Fruit fly (Drosophila melanogaster) whole organism, embryonic: Measurements from ENCODE around the gene stet.

Source experiments
- Ada2b ChIP-seq: fragments of 200-800 bp; sonication (Bioruptor generic); IDR thresholded peaks from 2 replicates; pipeline ENCODE4 v1.3.6; 2022; ENCODE audit warnings: missing biosample characterization, missing genetic modification characterization
- CG11247 ChIP-seq: fragments of 200-800 bp; sonication (Bioruptor generic); IDR thresholded peaks from 2 replicates; pipeline ENCODE4 v1.3.6; 2022; ENCODE audit warnings: missing biosample characterization, missing genetic modification characterization
- CG11398 ChIP-seq: fragments of 200-800 bp; sonication (Bioruptor generic); optimal IDR thresholded peaks from 2 replicates; lab custom pipeline; 2016; ENCODE audit warnings: missing biosample characterization, missing genetic modification characterization
- CG11696 ChIP-seq: fragments of 200-800 bp; sonication (Bioruptor generic); IDR thresholded peaks from 2 replicates; pipeline ENCODE4 v1.3.6; 2022; ENCODE audit warnings: missing biosample characterization, missing genetic modification characterization
- CG15269 ChIP-seq: fragments of 200-800 bp; sonication (Bioruptor generic); optimal IDR thresholded peaks from 2 replicates; lab custom pipeline; 2018; ENCODE audit warnings: missing biosample characterization, mild to moderate bottlenecking, missing genetic modification characterization, moderate library complexity
- CG15479 ChIP-seq: fragments of 200-800 bp; sonication (Bioruptor generic); optimal IDR thresholded peaks from 3 replicates; lab custom pipeline; 2019; ENCODE audit warnings: missing biosample characterization, mild to moderate bottlenecking, missing genetic modification characterization, moderate library complexity
- CG2199 ChIP-seq: fragments of 200-800 bp; sonication (Bioruptor generic); IDR thresholded peaks from 3 replicates; pipeline ENCODE4 v1.3.6; 2022; ENCODE audit warnings: missing biosample characterization, missing genetic modification characterization
- CG33557 ChIP-seq: fragments of 200-800 bp; sonication (Bioruptor generic); optimal IDR thresholded peaks from 2 replicates; lab custom pipeline; 2019; ENCODE audit warnings: missing biosample characterization, mild to moderate bottlenecking, missing genetic modification characterization, moderate library complexity
- CG3407 ChIP-seq: fragments of 200-800 bp; sonication (Bioruptor generic); optimal IDR thresholded peaks from 2 replicates; lab custom pipeline; 2018; ENCODE audit warnings: missing biosample characterization, mild to moderate bottlenecking, missing genetic modification characterization
- CG4360 ChIP-seq: fragments of 200-800 bp; sonication (Bioruptor generic); IDR thresholded peaks from 2 replicates; pipeline ENCODE4 v1.3.6; 2022; ENCODE audit warnings: missing biosample characterization, missing genetic modification characterization
- CG8388 ChIP-seq: fragments of 200-800 bp; sonication (Bioruptor generic); optimal IDR thresholded peaks from 2 replicates; lab custom pipeline; 2019; ENCODE audit warnings: missing biosample characterization, mild to moderate bottlenecking, missing genetic modification characterization, moderate library complexity
- CG8765 ChIP-seq: fragments of 200-800 bp; sonication (Bioruptor generic); IDR thresholded peaks from 2 replicates; pipeline ENCODE4 v1.3.6; 2022; ENCODE audit warnings: missing biosample characterization, missing genetic modification characterization
- D ChIP-seq, 2 experiments: fragments of 200-800 bp in 1 of 2; fragments of >200 bp in 1 of 2; sonication (Bioruptor generic) in 1 of 2; optimal IDR thresholded peaks; 2 replicates in 1 of 2; 3 replicates in 1 of 2; lab custom pipeline; 2017; ENCODE audit warnings: mild to moderate bottlenecking in 1 of 2, missing biosample characterization in 1 of 2, missing genetic modification characterization in 1 of 2, missing genetic modification reagents in 1 of 2
- Deaf1 ChIP-seq: fragments of 200-800 bp; optimal IDR thresholded peaks from 3 replicates; lab custom pipeline; 2019; ENCODE audit warnings: missing biosample characterization, mild to moderate bottlenecking, missing genetic modification characterization, moderate library complexity
- Hand ChIP-seq: fragments of 200-800 bp; sonication (Bioruptor generic); optimal IDR thresholded peaks from 2 replicates; lab custom pipeline; 2017; ENCODE audit warnings: mild to moderate bottlenecking, missing biosample characterization, missing genetic modification reagents, missing genetic modification characterization
- Kr ChIP-seq: fragments of 200-800 bp; sonication (Bioruptor generic); optimal IDR thresholded peaks from 2 replicates; lab custom pipeline; 2017; ENCODE audit warnings: missing biosample characterization, mild to moderate bottlenecking, missing genetic modification characterization
- Mrtf ChIP-seq: fragments of 200-800 bp; sonication (Bioruptor generic); IDR thresholded peaks from 3 replicates; pipeline ENCODE4 v1.3.6; 2022; ENCODE audit warnings: missing biosample characterization, missing genetic modification characterization
- amos ChIP-seq: fragments of 200-800 bp; sonication (Bioruptor generic); IDR thresholded peaks from 2 replicates; pipeline ENCODE4 v1.3.6; 2022; ENCODE audit warnings: missing biosample characterization, missing genetic modification characterization; ENCODE audit not compliant: partially characterized antibody
- crol ChIP-seq: fragments of 200-800 bp; sonication (Bioruptor generic); IDR thresholded peaks from 2 replicates; pipeline ENCODE4 v1.3.6; 2022; ENCODE audit warnings: missing biosample characterization, missing genetic modification characterization
- dmrt11E ChIP-seq: fragments of 200-800 bp; sonication (Bioruptor generic); optimal IDR thresholded peaks from 3 replicates; lab custom pipeline; 2018; ENCODE audit warnings: missing biosample characterization, mild to moderate bottlenecking, missing genetic modification characterization, moderate library complexity
- en ChIP-seq: fragments of 200-800 bp; sonication (Bioruptor generic); optimal IDR thresholded peaks from 2 replicates; lab custom pipeline; 2016; ENCODE audit warnings: missing biosample characterization, missing genetic modification characterization
- gem ChIP-seq: fragments of 200-800 bp; sonication (Bioruptor generic); optimal IDR thresholded peaks from 2 replicates; lab custom pipeline; 2019; ENCODE audit warnings: missing biosample characterization, mild to moderate bottlenecking, missing genetic modification characterization, moderate library complexity
- lbe ChIP-seq: fragments of 200-800 bp; sonication (Bioruptor generic); optimal IDR thresholded peaks from 2 replicates; lab custom pipeline; 2016; ENCODE audit warnings: missing biosample characterization, mild to moderate bottlenecking, missing genetic modification characterization
- mirr ChIP-seq: fragments of 200-800 bp; sonication (Bioruptor generic); optimal IDR thresholded peaks from 3 replicates; lab custom pipeline; 2018; ENCODE audit warnings: missing biosample characterization, mild to moderate bottlenecking, missing genetic modification characterization
- mld ChIP-seq: fragments of 200-800 bp; sonication (Bioruptor generic); IDR thresholded peaks from 3 replicates; pipeline ENCODE4 v1.3.6; 2022; ENCODE audit warnings: missing biosample characterization, missing genetic modification characterization; ENCODE audit not compliant: partially characterized antibody
- nmo ChIP-seq: fragments of 200-800 bp; sonication (Bioruptor generic); optimal IDR thresholded peaks from 2 replicates; lab custom pipeline; 2018; ENCODE audit warnings: missing biosample characterization, mild to moderate bottlenecking, missing genetic modification characterization, moderate library complexity
- phol ChIP-seq: fragments of 200-800 bp; sonication (Bioruptor generic); optimal IDR thresholded peaks from 3 replicates; lab custom pipeline; 2018; ENCODE audit warnings: missing biosample characterization, mild to moderate bottlenecking, missing genetic modification characterization, moderate library complexity
- prd ChIP-seq, 3 experiments: fragments of >200 bp in 2 of 3; fragments of 200-800 bp in 1 of 3; sonication (Bioruptor generic) in 1 of 3; optimal IDR thresholded peaks in 2 of 3; IDR thresholded peaks in 1 of 3; 2 replicates in 2 of 3; 3 replicates in 1 of 3; pipeline versions ENCODE4 v1.3.6 to Lab custom; 2017 to 2022; ENCODE audit warnings: missing biosample characterization in 1 of 3, missing genetic modification characterization in 1 of 3
- pros ChIP-seq: fragments of 200-800 bp; sonication (Bioruptor generic); optimal IDR thresholded peaks from 3 replicates; lab custom pipeline; 2019; ENCODE audit warnings: missing biosample characterization, mild to moderate bottlenecking, missing genetic modification characterization, moderate library complexity
- slp2 ChIP-seq: fragments of 200-800 bp; sonication (Bioruptor generic); optimal IDR thresholded peaks from 2 replicates; lab custom pipeline; 2016; ENCODE audit warnings: missing biosample characterization, missing genetic modification characterization
- tll ChIP-seq, 2 experiments: fragments of 200-800 bp in 1 of 2; fragments of >200 bp in 1 of 2; sonication (Bioruptor generic) in 1 of 2; optimal IDR thresholded peaks; 2 replicates each; lab custom pipeline; 2017 to 2019; ENCODE audit warnings: missing biosample characterization in 2 of 2, missing genetic modification characterization in 2 of 2, mild to moderate bottlenecking in 1 of 2, moderate library complexity in 1 of 2
- twi ChIP-seq: fragments of 200-800 bp; optimal IDR thresholded peaks from 2 replicates; lab custom pipeline; 2019; ENCODE audit warnings: missing biosample characterization, mild to moderate bottlenecking, missing genetic modification characterization, moderate library complexity
- vnd ChIP-seq: fragments of 200-800 bp; sonication (Bioruptor generic); IDR thresholded peaks from 3 replicates; pipeline ENCODE4 v1.3.6; 2022; ENCODE audit warnings: missing biosample characterization, missing genetic modification characterization; ENCODE audit not compliant: partially characterized antibody
- zen2 ChIP-seq: fragments of 200-800 bp; sonication (Bioruptor generic); IDR thresholded peaks from 3 replicates; pipeline ENCODE4 v1.3.6; 2022; ENCODE audit warnings: missing biosample characterization, missing genetic modification characterization; ENCODE audit not compliant: partially characterized antibody

The stet gene

DNA sequence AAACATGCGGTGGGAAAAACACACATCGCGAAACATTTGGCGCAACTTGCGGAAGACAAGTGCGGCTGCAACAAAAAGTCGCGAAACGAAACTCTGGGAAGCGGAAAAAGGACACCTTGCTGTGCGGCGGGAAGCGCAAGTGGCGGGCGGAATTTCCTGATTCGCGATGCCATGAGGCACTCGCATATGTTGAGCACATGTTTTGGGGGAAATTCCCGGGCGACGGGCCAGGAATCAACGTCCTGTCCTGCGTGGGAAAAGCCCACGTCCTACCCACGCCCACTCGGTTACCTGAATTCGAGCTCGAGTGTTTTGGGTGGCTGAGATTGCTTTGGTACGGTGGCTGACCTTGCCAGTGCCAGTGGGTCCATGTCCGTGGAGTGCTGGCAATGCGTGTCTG lies 27.5 kb downstream of the stet start:
- no peak for TF ChIP-seq CG8388 (GFP tag; lab: Kevin White, UChicago)
- TF ChIP-seq CG11398 = no peak
- TF ChIP-seq amos = no peak
- 0 out of 2 replicates have a peak, but pooled peaks have one; percentile 10 for TF ChIP-seq CG11247 (GFP tag; lab: Robert Waterston, UW)
- no peak for TF ChIP-seq Hand (GFP tag; lab: Kevin White, UChicago)
- TF ChIP-seq CG33557 = no peak
- no peak for TF ChIP-seq Mrtf
- peak; percentile 43 for TF ChIP-seq D (optimal IDR thresholded peaks at IDR 0.05; lab: Kevin White, UChicago)
- TF ChIP-seq D (GFP tag; optimal IDR thresholded peaks at IDR 0.05; lab: Kevin White, UChicago) = no peak
- TF ChIP-seq twi (tag; lab: Kevin White, UChicago) = peak; percentile 94
- no peak for TF ChIP-seq gem (tag; lab: Kevin White, UChicago)
- TF ChIP-seq CG15269 = no peak
- no peak for TF ChIP-seq phol (tag; lab: Kevin White, UChicago)
- no peak for TF ChIP-seq zen2 (GFP tag; lab: Robert Waterston, UW)
- no peak for TF ChIP-seq CG4360 (GFP tag; lab: Robert Waterston, UW)
- TF ChIP-seq vnd (GFP tag; lab: Robert Waterston, UW) = no peak
- no peak for TF ChIP-seq mirr (GFP tag; lab: Kevin White, UChicago)
- peak in 1 of 2 experiments; percentile 72 for TF ChIP-seq tll (GFP tag; optimal IDR thresholded peaks at IDR 0.05; lab: Kevin White, UChicago)
- no peak for TF ChIP-seq mld (GFP tag; lab: Robert Waterston, UW)
- TF ChIP-seq CG3407 = no peak
- TF ChIP-seq en (GFP tag; lab: Kevin White, UChicago) = no peak
- TF ChIP-seq CG11696 (GFP tag; lab: Robert Waterston, UW) = no peak
- peak; percentile 33 for TF ChIP-seq CG15479
- no peak for TF ChIP-seq slp2

DNA sequence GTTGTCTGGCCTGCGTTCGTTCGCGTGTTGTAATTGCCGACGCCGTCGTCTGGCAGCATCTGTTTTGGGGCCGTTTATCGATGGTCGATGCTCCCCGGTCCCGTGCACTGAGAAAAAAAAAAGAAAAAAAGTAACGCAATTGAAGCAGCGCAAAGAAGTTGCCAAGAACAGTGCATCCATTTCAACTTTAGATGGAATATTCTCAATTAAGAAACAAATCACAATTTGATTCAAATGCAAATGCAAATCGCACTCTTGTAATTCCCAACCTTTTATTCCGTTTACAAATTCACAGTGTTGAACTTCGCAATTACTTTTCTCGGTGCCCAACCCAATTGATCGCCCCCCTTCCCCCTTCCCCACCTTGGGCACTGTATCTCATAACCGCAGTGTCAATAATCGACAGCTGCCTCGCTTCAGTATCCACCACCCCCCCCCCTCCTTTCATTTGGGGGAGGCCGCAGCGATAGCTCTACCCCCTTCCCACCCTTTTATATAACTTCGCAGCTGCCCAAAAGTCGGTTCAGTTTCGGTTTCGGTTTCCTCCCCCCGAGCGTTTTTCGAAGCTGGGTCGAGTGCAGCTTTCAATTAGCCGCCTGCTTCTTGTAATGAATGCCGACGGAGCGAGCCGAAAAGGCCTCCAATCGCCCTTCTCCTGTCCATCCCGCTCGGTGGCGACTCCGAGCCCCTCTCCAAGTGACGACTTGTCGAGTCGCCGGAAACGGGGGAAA lies 31.2 kb downstream of the stet start:
- TF ChIP-seq lbe (GFP tag; lab: Kevin White, UChicago) = peak; percentile 34
- TF ChIP-seq prd (optimal IDR thresholded peaks at IDR 0.05; lab: Kevin White, UChicago) = no peak
- no peak for TF ChIP-seq prd (GFP tag; IDR thresholded peaks at IDR 0.05; lab: Robert Waterston, UW)
- TF ChIP-seq dmrt11E = no peak
- TF ChIP-seq Kr (GFP tag; lab: Kevin White, UChicago) = no peak
- no peak for TF ChIP-seq nmo (GFP tag; lab: Kevin White, UChicago)
- TF ChIP-seq Deaf1 (tag; lab: Kevin White, UChicago) = peak; percentile 6
- no peak for TF ChIP-seq pros (GFP tag; lab: Kevin White, UChicago)
- TF ChIP-seq CG2199 (GFP tag; lab: Robert Waterston, UW) = no peak
- peak; percentile 82 for TF ChIP-seq crol

DNA sequence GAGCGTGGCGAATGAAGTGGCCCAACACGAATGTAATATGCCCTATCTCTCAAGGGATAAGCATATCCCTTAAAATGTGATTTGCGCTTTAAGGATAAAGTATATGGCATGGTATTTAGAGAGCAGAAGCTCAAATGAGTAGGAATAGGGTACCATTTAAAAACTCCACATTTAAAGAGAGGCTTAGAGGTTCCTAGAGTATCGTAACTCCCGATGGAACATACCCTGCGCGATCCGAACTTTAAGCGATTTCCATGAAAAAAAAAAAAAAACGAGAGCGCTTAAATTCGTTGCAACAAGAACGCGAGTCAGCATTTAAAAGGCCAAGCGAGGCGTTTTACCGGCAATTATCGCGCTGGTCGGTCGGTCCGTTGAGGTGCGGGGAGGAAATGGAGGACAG lies 32.1 kb downstream of the stet start:
- no peak for TF ChIP-seq Ada2b
- 0 out of 2 replicates have a peak, but pooled peaks have one; percentile 18 for TF ChIP-seq CG8765 (GFP tag; lab: Robert Waterston, UW)
- TF ChIP-seq, all 482 proteins: peak for 1
